Fruit fly (Drosophila melanogaster): ENCODE measurements around the gene CG17944.

The CG17944 gene

dm6 chr3R:7317107-7317506 is 44.8 kb downstream of the CG17944 start, which contains the start of gene CG10029:
TSS of gene CG10029 (minus strand) at chr3R:7317207.
- TF ChIP-seq CG1620 (GFP tag; optimal IDR thresholded peaks at IDR 0.05) (no peak), toe (GFP tag; optimal IDR thresholded peaks at IDR 0.05) (no peak), CG12768 (GFP tag; optimal IDR thresholded peaks at IDR 0.05) (no peak), Hr96 (GFP tag; optimal IDR thresholded peaks at IDR 0.05) (no peak), CG11617 (GFP tag; optimal IDR thresholded peaks at IDR 0.05) (no peak), tj (GFP tag; optimal IDR thresholded peaks at IDR 0.05) (no peak), kay (GFP tag; ENCODE audit: borderline replicate concordance) (peak; percentile 26)

- no peak for TF ChIP-seq pad (GFP tag; optimal IDR thresholded peaks at IDR 0.05)
- TF ChIP-seq Mnt (GFP tag; optimal IDR thresholded peaks at IDR 0.05), result no peak
These were observed 48.9 kb downstream of the CG17944 start for dm6 chr3R:7313034-7313433.

Data from whole organism, adult.